Fruit fly (Drosophila melanogaster) whole organism: Measurements from ENCODE around the gene Cpr62Bc.
A peak's percentile ranks its signal among the peaks of the same experiment; 100 is the strongest.

ENCODE experiments used
- CG8478 ChIP-seq: fragments of >200 bp; optimal IDR thresholded peaks from 2 replicates; lab custom pipeline; 2018; ENCODE audit warnings: inconsistent platforms
- Dll ChIP-seq: fragments of >200 bp; optimal IDR thresholded peaks from 2 replicates; lab custom pipeline; 2017
- EcR ChIP-seq, 2 experiments: fragments of >200 bp; optimal IDR thresholded peaks; 2 replicates each; lab custom pipeline; 2017; ENCODE audit warnings: missing biosample characterization in 2 of 2, missing genetic modification characterization in 2 of 2, missing genetic modification reagents in 2 of 2
- pan ChIP-seq: fragments of >200 bp; optimal IDR thresholded peaks from 2 replicates; lab custom pipeline; 2017
- psq ChIP-seq: fragments of >200 bp; optimal IDR thresholded peaks from 2 replicates; lab custom pipeline; 2017
- usp ChIP-seq: fragments of >200 bp; optimal IDR thresholded peaks from 2 replicates; lab custom pipeline; 2017; ENCODE audit warnings: missing biosample characterization, missing genetic modification characterization, mixed read lengths

Cpr62Bc gene

DNA sequence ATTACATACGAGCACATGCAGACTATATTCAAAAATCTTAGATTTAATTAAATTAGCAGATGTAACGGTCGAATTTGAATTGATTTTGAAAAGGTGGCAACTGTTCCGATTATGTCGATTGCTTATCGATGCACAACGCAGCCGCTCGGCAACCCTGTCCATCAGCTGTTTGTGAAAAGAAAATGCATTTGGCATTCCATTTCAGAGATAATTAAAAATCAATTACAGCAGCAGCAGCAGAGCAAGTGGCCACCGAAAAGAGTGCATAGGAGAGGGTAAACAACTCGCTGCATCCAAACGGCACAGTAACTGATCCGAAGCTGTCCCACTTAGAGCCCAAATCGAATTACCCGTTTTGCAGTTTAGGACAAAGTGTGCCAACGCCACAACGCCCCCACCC, 43.2 kb downstream of the Cpr62Bc start, which contains the start of gene Patj:
TSS of gene Patj (plus strand) at position 155 of the 400 bp plus-strand sequence.
- TF ChIP-seq EcR (GFP tag; optimal IDR thresholded peaks at IDR 0.05; lab: Kevin White, UChicago) (no peak), CG8478 (no peak), pan (no peak), usp (GFP tag; lab: Kevin White, UChicago) (no peak), Dll (lab: Kevin White, UChicago) (peak; percentile 54)

DNA sequence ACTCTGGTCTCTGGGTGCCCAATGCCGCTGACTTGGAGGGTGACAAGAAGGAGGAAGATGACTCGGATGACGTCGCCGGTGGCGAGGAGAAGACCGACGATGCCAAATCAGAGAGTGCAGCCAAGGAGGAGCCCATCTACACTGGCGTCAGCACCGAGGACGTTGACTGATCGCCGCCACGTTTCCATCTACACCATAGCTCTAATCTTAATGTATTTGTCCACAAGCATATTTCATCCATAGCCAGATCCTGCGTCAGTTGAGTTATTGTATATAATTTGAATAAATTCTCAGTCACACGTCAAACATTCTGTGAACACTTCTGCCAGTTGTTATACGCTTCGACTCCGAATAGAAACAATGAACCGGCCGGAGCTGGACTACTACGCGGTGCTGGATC, 44.9 kb downstream of the Cpr62Bc start, which contains the start of gene CG12020:
TSS of gene CG12020 (plus strand) at position 301 of the 400 bp plus-strand sequence.
- TF ChIP-seq usp (GFP tag; lab: Kevin White, UChicago) = no peak
- no peak for TF ChIP-seq Dll (lab: Kevin White, UChicago)
- no peak for TF ChIP-seq CG8478
- TF ChIP-seq pan = no peak
- no peak for TF ChIP-seq EcR (GFP tag; optimal IDR thresholded peaks at IDR 0.05; lab: Kevin White, UChicago)
- TF ChIP-seq psq (lab: Kevin White, UChicago) = no peak

DNA sequence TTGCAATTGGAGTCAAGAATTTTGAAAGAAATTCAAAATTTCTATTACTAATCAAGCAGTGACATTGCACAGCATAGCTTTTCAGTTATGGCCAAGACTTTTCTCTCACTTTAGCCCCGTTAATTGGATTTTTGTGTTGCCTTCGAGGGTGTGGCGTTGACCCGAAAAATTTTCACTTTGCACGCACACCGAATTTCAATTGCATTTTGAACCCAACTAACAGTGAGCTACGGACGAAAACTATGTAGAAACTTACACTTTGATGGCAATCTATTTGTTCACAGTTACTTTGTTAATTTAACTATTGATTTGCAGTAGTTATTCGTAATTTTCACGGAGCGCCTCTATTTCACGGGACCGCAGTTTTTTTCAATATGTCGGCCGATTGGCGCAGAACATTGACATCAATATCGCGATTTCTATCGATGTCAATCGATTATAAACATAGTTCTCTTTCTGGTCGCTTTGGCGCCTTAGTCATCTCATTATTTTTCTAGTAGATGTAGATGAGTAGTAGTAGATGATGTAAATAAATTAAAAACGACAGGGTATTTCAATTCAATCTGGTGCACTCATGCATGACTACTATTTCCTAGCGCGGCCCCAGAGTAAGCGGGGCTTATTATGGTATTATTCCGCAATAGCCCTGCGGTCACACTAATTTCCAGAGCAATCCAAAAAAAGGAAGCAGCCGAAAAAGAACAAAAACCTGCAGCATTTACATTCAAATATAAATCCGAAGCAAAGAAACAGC, 46.8 kb downstream of the Cpr62Bc start, which contains the start of the genes alpha-Spec, dlt and Cdc37:
TSS of gene alpha-Spec (minus strand) at position 386 of the 754 bp plus-strand sequence.
TSS of gene dlt (minus strand) at position 386 of the 754 bp plus-strand sequence.
TSS of gene Cdc37 (plus strand) at position 450 of the 754 bp plus-strand sequence.
- TF ChIP-seq usp (GFP tag; lab: Kevin White, UChicago) = no peak
- no peak for TF ChIP-seq CG8478
- TF ChIP-seq Dll (lab: Kevin White, UChicago) = no peak
- TF ChIP-seq psq (lab: Kevin White, UChicago) = no peak
- no peak for TF ChIP-seq EcR (GFP tag; optimal IDR thresholded peaks at IDR 0.05; lab: Kevin White, UChicago)
- TF ChIP-seq pan = no peak

DNA sequence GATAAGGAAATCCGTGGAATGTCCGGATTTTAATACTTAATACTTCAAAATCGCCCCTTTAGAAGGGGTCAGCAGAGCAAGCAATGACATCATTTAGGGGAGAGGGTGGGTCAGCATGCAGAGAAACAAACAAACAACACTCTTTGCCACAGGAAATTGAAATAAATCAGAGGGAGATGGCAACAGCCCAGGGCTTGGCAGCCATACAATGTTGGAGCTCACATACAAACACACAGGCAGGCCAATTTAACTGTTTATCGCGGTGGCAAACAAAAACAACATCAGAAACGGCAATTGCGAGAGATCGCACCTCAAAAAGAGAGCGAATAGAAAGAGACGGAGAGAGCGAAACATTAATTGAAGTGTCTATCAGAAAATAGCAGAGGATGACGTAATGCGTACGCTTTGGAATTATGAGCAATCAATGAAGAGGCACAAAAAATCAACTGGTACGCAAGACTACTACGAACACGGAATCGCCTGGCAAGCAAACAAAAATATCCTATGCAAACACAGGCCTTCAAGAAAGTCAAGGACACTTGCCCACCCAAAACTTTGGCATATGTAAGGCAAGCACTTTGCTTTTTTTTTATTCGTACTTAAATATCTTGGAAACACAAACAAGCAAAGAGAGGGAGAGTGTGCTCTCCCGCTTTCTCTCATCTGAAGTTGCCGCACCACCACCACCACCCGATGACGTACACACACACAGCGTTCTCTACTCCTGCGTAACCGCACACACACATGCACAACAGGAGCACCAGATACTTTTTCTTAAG, 47.5 kb downstream of the Cpr62Bc start:
- TF ChIP-seq Dll (lab: Kevin White, UChicago) = peak; percentile 85
- TF ChIP-seq EcR (GFP tag; optimal IDR thresholded peaks at IDR 0.05; lab: Kevin White, UChicago) = no peak
